Worm (Caenorhabditis elegans): Measurements from ENCODE around the gene irld-55.

ce11 chrIV:14013692-14014091 is 6.3 kb upstream of the irld-55 start:
- peak; percentile 57 for TF ChIP-seq ztf-29 (GFP tag; IDR thresholded peaks at IDR 0.05)
- TF ChIP-seq klf-2 (GFP tag; conservative IDR thresholded peaks at IDR 0.05) = no peak
- no peak; the same call in 1 of the 2 replicates for TF ChIP-seq ref-1 (GFP tag; conservative IDR thresholded peaks at IDR 0.05)

All from whole organism, midembryonic.